Fruit fly (Drosophila melanogaster) whole organism: ENCODE measurements around the gene CG43273.

Experiments
- CG8478 ChIP-seq: fragments of >200 bp; optimal IDR thresholded peaks from 2 replicates; lab custom pipeline; 2018; ENCODE audit warnings: inconsistent platforms
- Dll ChIP-seq: fragments of >200 bp; optimal IDR thresholded peaks from 2 replicates; lab custom pipeline; 2017
- EcR ChIP-seq, 2 experiments: fragments of >200 bp; optimal IDR thresholded peaks; 2 replicates each; lab custom pipeline; 2017; ENCODE audit warnings: missing biosample characterization in 2 of 2, missing genetic modification characterization in 2 of 2, missing genetic modification reagents in 2 of 2
- pan ChIP-seq: fragments of >200 bp; optimal IDR thresholded peaks from 2 replicates; lab custom pipeline; 2017
- psq ChIP-seq: fragments of >200 bp; optimal IDR thresholded peaks from 2 replicates; lab custom pipeline; 2017
- usp ChIP-seq: fragments of >200 bp; optimal IDR thresholded peaks from 2 replicates; lab custom pipeline; 2017; ENCODE audit warnings: missing biosample characterization, missing genetic modification characterization, mixed read lengths

CG43273 gene

dm6 chr3R:24812987-24813636, 17.0 kb upstream of the CG43273 start:
- TF ChIP-seq CG8478 (lab: Kevin White, UChicago) (no peak), psq (lab: Kevin White, UChicago) (no peak), usp (GFP tag; lab: Kevin White, UChicago) (no peak), Dll (no peak), pan (no peak), EcR (GFP tag; optimal IDR thresholded peaks at IDR 0.05; lab: Kevin White, UChicago) (no peak)

dm6 chr3R:24813637-24814301, 16.3 kb upstream of the CG43273 start, which contains the start of the genes lili and CG34150:
TSS of gene lili (minus strand) at chr3R:24814012.
TSS of gene CG34150 (plus strand) at chr3R:24814262.
- no peak for TF ChIP-seq psq (lab: Kevin White, UChicago)
- TF ChIP-seq usp (GFP tag; lab: Kevin White, UChicago) = no peak
- no peak for TF ChIP-seq CG8478 (lab: Kevin White, UChicago)
- no peak for TF ChIP-seq pan
- TF ChIP-seq Dll = no peak

- TF ChIP-seq EcR (GFP tag; optimal IDR thresholded peaks at IDR 0.05; lab: Kevin White, UChicago) = no peak
- no peak for TF ChIP-seq pan
- no peak for TF ChIP-seq psq (lab: Kevin White, UChicago)
- no peak for TF ChIP-seq CG8478 (lab: Kevin White, UChicago)
- TF ChIP-seq Dll = no peak
- TF ChIP-seq usp (GFP tag; lab: Kevin White, UChicago) = no peak
Observed at dm6 chr3R:24816993-24817854, 12.9 kb upstream of the CG43273 start, which contains the start of the genes CG5808 and Saf-B. TSS of gene CG5808 (minus strand) at chr3R:24817007. TSS of gene Saf-B (plus strand) at chr3R:24817464.

dm6 chr3R:24823061-24823460, 7.0 kb upstream of the CG43273 start:
- TF ChIP-seq pan = no peak
- no peak for TF ChIP-seq Dll
- no peak for TF ChIP-seq psq (lab: Kevin White, UChicago)
- TF ChIP-seq CG8478 (lab: Kevin White, UChicago) = no peak
- TF ChIP-seq EcR (GFP tag; optimal IDR thresholded peaks at IDR 0.05; lab: Kevin White, UChicago) = no peak
- TF ChIP-seq usp (GFP tag; lab: Kevin White, UChicago) = no peak

DNA sequence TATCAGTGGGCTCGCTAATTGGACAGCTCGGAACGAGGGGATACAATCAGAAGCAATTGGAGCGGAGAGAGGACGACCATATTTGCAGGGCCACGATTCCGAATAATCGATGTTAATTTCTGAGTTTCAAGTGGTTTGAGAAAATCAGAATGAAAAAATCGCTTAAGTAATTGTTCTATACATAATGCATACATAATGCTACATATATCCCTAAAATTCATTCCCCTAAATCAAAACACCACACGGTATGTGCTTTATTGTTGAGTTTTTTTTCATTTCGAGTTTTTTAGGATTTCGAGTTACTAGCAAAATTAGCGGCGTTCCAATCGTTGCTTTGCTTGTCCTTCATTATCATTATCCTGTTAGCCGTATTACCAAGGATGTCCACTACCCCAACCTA, 4.6 kb upstream of the CG43273 start, which contains the start of gene niki:
niki (minus strand) TSS at position 101 of the 400 bp plus-strand sequence.
- no peak for TF ChIP-seq pan
- no peak for TF ChIP-seq usp (GFP tag; lab: Kevin White, UChicago)
- no peak for TF ChIP-seq psq (lab: Kevin White, UChicago)
- no peak for TF ChIP-seq CG8478 (lab: Kevin White, UChicago)
- TF ChIP-seq Dll = no peak
- no peak for TF ChIP-seq EcR (GFP tag; optimal IDR thresholded peaks at IDR 0.05; lab: Kevin White, UChicago)

DNA sequence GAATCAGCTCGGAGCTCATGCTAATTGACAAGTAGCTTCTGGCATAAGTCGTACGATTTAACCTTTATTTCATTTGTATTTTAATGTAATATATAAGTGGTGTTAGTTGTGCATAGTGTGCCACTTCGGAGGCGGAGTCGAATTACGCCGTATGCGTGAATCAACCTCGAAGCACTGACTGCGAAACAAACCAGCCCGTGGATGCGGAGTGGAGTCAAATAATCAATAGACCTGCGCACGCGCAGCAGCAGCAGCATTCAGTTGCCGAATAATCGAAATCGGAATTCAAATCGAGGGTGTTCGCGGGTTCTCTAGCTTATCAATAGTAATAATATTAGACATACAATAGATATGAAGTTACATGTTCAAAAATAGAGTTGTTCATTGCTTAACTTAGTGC, 1.9 kb upstream of the CG43273 start, which contains the start of gene RabX4:
RabX4 (minus strand) TSS at position 176 of the 400 bp plus-strand sequence.
- no peak for TF ChIP-seq pan
- no peak for TF ChIP-seq psq (lab: Kevin White, UChicago)
- no peak for TF ChIP-seq Dll
- no peak for TF ChIP-seq EcR (GFP tag; optimal IDR thresholded peaks at IDR 0.05; lab: Kevin White, UChicago)
- no peak for TF ChIP-seq CG8478 (lab: Kevin White, UChicago)
- no peak for TF ChIP-seq usp (GFP tag; lab: Kevin White, UChicago)

- TF ChIP-seq pan = no peak
- no peak for TF ChIP-seq CG8478 (lab: Kevin White, UChicago)
- TF ChIP-seq EcR (GFP tag; optimal IDR thresholded peaks at IDR 0.05; lab: Kevin White, UChicago) = no peak
- TF ChIP-seq Dll = no peak
- TF ChIP-seq psq (lab: Kevin White, UChicago) = no peak
- TF ChIP-seq usp (GFP tag; lab: Kevin White, UChicago) = no peak
Observed at dm6 chr3R:24833652-24834051, 3.6 kb downstream of the CG43273 start, which contains the start of gene sosie. TSS of gene sosie (plus strand) at chr3R:24833952.

dm6 chr3R:24841063-24841462, 11.0 kb downstream of the CG43273 start, which contains the start of gene CG33658:
TSS of gene CG33658 (minus strand) at chr3R:24841163.
- TF ChIP-seq Dll = no peak
- TF ChIP-seq EcR (GFP tag; optimal IDR thresholded peaks at IDR 0.05; lab: Kevin White, UChicago) = no peak
- no peak for TF ChIP-seq CG8478 (lab: Kevin White, UChicago)
- no peak for TF ChIP-seq pan
- no peak for TF ChIP-seq usp (GFP tag; lab: Kevin White, UChicago)
- TF ChIP-seq psq (lab: Kevin White, UChicago) = no peak

DNA sequence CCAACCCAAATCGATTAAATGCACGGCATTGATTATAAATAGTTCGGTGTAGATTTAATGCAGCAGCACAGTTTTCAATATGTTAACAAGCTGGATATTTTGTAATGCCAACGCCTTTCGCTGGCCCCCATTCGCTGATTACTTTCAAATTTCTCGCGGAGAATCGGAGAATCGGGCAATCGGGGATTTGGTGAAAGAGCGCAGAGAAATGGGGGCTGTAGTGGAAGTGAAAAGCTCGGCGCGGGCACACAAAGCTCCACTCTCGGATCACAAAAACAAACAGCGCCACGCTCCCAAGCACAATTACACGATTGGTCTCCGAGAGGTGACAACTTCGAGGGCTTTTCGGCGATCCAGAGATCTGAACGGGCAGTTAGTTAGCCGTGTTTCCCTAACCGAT, 11.5 kb downstream of the CG43273 start, which contains the start of gene Esp:
Esp (plus strand) TSS at position 301 of the 400 bp plus-strand sequence.
- TF ChIP-seq EcR (GFP tag; optimal IDR thresholded peaks at IDR 0.05; lab: Kevin White, UChicago) (no peak), pan (no peak), usp (GFP tag; lab: Kevin White, UChicago) (no peak), Dll (no peak), CG8478 (lab: Kevin White, UChicago) (no peak), psq (lab: Kevin White, UChicago) (no peak)

dm6 chr3R:24845148-24845547, 15.0 kb downstream of the CG43273 start:
- TF ChIP-seq EcR (GFP tag; optimal IDR thresholded peaks at IDR 0.05; lab: Kevin White, UChicago) (no peak), usp (GFP tag; lab: Kevin White, UChicago) (no peak), Dll (no peak), psq (lab: Kevin White, UChicago) (no peak), CG8478 (lab: Kevin White, UChicago) (no peak)
